Worm (Caenorhabditis elegans): ENCODE results near the gene ceh-30.

Gene ceh-30

DNA sequence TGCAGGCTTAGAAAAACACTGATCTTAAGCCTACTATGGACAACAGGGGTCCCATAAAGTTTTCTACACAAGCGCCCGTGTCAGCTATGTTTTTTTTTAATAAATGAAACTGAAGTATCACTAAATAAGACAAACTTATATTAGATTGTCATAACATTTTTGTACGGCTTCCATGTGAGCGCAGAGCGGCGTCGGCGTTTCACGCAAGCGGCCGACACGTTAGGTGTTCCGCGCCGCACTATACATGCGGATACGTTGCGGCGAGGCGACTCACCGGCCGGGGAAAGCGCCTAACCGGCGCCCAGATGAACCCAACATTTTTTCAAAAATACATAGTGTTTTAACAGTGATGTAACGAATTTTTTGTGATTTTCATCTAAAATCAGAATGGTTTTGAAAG is 5.7 kb upstream of the ceh-30 start:
- no peak for TF ChIP-seq tlp-1 (tag; optimal IDR thresholded peaks at IDR 0.05)
- no peak for TF ChIP-seq nhr-20 (tag; optimal IDR thresholded peaks at IDR 0.05)
- no peak for TF ChIP-seq ceh-63 (GFP tag; optimal IDR thresholded peaks at IDR 0.05)
- no peak for TF ChIP-seq nhr-28 (tag; optimal IDR thresholded peaks at IDR 0.05)
- TF ChIP-seq ets-5 (GFP tag; IDR thresholded peaks at IDR 0.05), result no peak
- no peak for TF ChIP-seq efl-1 (optimal IDR thresholded peaks at IDR 0.05)
- TF ChIP-seq efl-1 (GFP tag; optimal IDR thresholded peaks at IDR 0.05 in 1 of 2), result peak in 1 of 2 experiments; percentile 58

DNA sequence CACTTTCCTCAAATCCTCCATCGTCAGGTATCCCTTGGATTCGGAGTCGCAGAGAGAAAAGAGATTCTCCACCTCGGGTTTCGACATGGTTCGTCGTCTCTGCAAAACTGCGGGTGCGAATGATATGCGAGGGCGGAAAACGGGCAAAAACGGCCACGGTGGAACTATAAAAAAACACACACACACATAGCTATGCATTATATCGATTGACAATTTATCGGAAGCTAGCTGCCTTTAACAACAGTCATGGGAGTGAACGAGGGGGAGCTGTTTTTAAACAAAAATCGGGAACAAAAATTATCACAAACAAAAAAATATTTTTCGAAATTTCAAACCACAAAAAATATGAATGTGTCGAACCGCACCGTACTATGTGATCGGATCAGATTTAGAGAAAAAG is 4.1 kb upstream of the ceh-30 start, which contains the start of gene rsef-1:
TSS of gene rsef-1 (minus strand) at position 101 of the 400 bp plus-strand sequence.
- no peak for TF ChIP-seq sox-4 (tag; optimal IDR thresholded peaks at IDR 0.05)
- no peak for TF ChIP-seq elt-3 (tag; optimal IDR thresholded peaks at IDR 0.05)
- no peak for TF ChIP-seq F16B12.6 (tag; optimal IDR thresholded peaks at IDR 0.05)
- no peak for TF ChIP-seq fkh-8 (tag; optimal IDR thresholded peaks at IDR 0.05)
- TF ChIP-seq aha-1 (tag; optimal IDR thresholded peaks at IDR 0.05), result no peak
- no peak for TF ChIP-seq nhr-71 (tag; optimal IDR thresholded peaks at IDR 0.05)
- no peak for TF ChIP-seq pag-3 (tag; optimal IDR thresholded peaks at IDR 0.05; ENCODE audit: borderline replicate concordance, insufficient read depth)
- no peak for TF ChIP-seq zag-1 (tag; optimal IDR thresholded peaks at IDR 0.05)

DNA sequence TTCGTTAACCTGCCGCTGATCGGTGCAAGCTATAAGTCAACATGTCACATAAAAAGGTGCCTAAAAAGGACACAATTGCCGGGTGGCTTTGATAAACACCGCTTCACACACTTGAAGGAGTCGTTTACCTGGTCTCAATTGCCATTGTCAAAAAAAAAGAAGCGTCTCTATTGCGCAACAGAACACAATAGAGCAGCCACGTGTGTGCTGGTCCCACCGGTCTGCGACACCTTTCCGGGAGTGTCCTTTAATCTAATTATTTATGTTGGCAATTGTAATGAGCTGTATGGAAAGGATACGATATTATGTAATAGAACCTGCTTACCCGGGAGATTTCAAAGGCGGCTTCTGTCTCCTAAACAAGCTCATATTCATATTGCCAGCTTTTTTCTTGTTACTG is 1.7 kb upstream of the ceh-30 start:
- TF ChIP-seq nhr-85 (tag) (peak; percentile 4), aly-2 (tag; optimal IDR thresholded peaks at IDR 0.05) (no peak), nhr-11 (tag; optimal IDR thresholded peaks at IDR 0.05) (no peak)

DNA sequence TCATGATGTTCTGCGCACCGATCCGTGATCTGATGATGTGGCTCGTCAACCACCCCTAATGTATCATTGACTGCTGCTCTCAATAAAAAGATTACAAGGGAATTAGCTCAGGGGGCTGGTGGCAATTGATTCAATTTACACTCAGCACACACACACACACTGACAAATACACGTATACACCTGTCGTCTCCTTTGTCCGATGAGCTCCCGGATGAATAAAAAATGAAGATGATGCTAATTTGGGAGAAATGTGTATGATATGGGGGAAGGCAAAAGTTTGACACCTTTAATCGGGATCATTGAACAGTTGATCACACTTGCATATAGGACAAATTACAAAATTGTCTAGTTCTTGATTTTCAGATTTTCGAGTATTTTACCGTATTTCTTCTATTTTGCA is 3.7 kb downstream of the ceh-30 start:
- TF ChIP-seq nhr-11 (tag; optimal IDR thresholded peaks at IDR 0.05), result no peak
- no peak for TF ChIP-seq nhr-90 (tag; optimal IDR thresholded peaks at IDR 0.05; ENCODE audit: poor library complexity)
- TF ChIP-seq elt-2 (tag; optimal IDR thresholded peaks at IDR 0.05), result no peak
- TF ChIP-seq ceh-82 (tag; optimal IDR thresholded peaks at IDR 0.05), result no peak
- TF ChIP-seq rnt-1 (tag; optimal IDR thresholded peaks at IDR 0.05), result no peak

DNA sequence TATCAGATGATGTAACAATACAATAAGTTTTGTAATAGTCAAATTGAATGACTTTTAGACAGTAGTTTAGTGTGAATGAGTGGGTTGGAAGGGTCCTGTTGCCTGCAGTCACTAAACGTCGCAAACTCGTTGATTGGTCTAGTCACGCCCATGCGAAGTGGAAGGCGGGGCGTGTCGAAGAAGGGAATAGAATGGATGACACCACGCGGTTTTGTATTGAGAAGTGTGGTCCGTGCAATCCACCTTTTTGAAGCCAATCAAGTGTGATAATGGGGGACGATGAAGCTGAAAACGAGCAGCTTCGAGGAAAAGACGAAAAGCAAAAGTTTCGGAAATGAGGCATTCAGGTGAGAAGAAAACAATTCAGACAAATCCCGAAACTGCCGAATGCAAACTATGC is 6.9 kb downstream of the ceh-30 start, which contains the start of gene ceh-31:
TSS of gene ceh-31 (minus strand) at position 101 of the 400 bp plus-strand sequence.
- TF ChIP-seq rnt-1 (tag; optimal IDR thresholded peaks at IDR 0.05) (no peak), ceh-63 (GFP tag; optimal IDR thresholded peaks at IDR 0.05) (no peak), ceh-90 (tag; optimal IDR thresholded peaks at IDR 0.05) (no peak), lin-13 (GFP tag; optimal IDR thresholded peaks at IDR 0.05) (no peak), irx-1 (tag; optimal IDR thresholded peaks at IDR 0.05) (no peak), C16A3.4 (tag; optimal IDR thresholded peaks at IDR 0.05) (no peak), vab-15 (tag; optimal IDR thresholded peaks at IDR 0.05) (no peak), egl-13 (tag; optimal IDR thresholded peaks at IDR 0.05) (no peak), ceh-8 (GFP tag; optimal IDR thresholded peaks at IDR 0.05) (no peak), mef-2 (tag; optimal IDR thresholded peaks at IDR 0.05) (no peak), ces-1 (GFP tag; optimal IDR thresholded peaks at IDR 0.05) (no peak), ceh-88 (GFP tag; IDR thresholded peaks at IDR 0.05) (no peak), ceh-82 (tag; optimal IDR thresholded peaks at IDR 0.05) (no peak), efl-3 (GFP tag; optimal IDR thresholded peaks at IDR 0.05) (no peak), lir-3 (tag; optimal IDR thresholded peaks at IDR 0.05; ENCODE audit: poor library complexity) (no peak), nhr-19 (GFP tag; conservative IDR thresholded peaks at IDR 0.05) (no peak), elt-3 (tag; optimal IDR thresholded peaks at IDR 0.05) (no peak)
